Fruit fly (Drosophila melanogaster): ENCODE data around the gene Vps16A.

The Vps16A gene

dm6 chr3R:9220064-9220864, 46.6 kb upstream of the Vps16A start (continued):
- no peak for TF ChIP-seq CG9437 (GFP tag; optimal IDR thresholded peaks at IDR 0.05)
- TF ChIP-seq CG6654 (GFP tag; optimal IDR thresholded peaks at IDR 0.05): no peak
- TF ChIP-seq fd96Cb (tag; optimal IDR thresholded peaks at IDR 0.05): no peak
- TF ChIP-seq CG18011 (GFP tag; optimal IDR thresholded peaks at IDR 0.05): no peak
- peak; percentile 49 for TF ChIP-seq Camta (GFP tag; optimal IDR thresholded peaks at IDR 0.05)
- TF ChIP-seq CG6254 (GFP tag; optimal IDR thresholded peaks at IDR 0.05): peak; percentile 18
- TF ChIP-seq CG13624 (GFP tag; optimal IDR thresholded peaks at IDR 0.05): peak; percentile 5
- TF ChIP-seq aop (GFP tag; IDR thresholded peaks at IDR 0.05): no peak
- TF ChIP-seq mirr (GFP tag; optimal IDR thresholded peaks at IDR 0.05): no peak
- TF ChIP-seq CG12104 (GFP tag; optimal IDR thresholded peaks at IDR 0.05): no peak
- TF ChIP-seq CG12769 (tag; optimal IDR thresholded peaks at IDR 0.05): peak; percentile 40
- no peak for TF ChIP-seq CG16815 (GFP tag; optimal IDR thresholded peaks at IDR 0.05)
- peak; percentile 74 for TF ChIP-seq lilli (GFP tag; optimal IDR thresholded peaks at IDR 0.05)
- peak; percentile 60; the same call in 2 of the 3 replicates for TF ChIP-seq dysf (GFP tag; IDR thresholded peaks at IDR 0.05)
- peak; percentile 31; the same call in 1 of the 3 replicates for TF ChIP-seq Aef1 (GFP tag; IDR thresholded peaks at IDR 0.05)
- TF ChIP-seq CG13296 (GFP tag; optimal IDR thresholded peaks at IDR 0.05): no peak
- no peak for TF ChIP-seq B-H1 (GFP tag; IDR thresholded peaks at IDR 0.05)
- peak; percentile 41 for TF ChIP-seq Xbp1 (GFP tag; optimal IDR thresholded peaks at IDR 0.05)
- TF ChIP-seq bcd (GFP tag; optimal IDR thresholded peaks at IDR 0.05): peak; percentile 25
- no peak for TF ChIP-seq CG1233 (GFP tag; optimal IDR thresholded peaks at IDR 0.05)
- TF ChIP-seq CG9817 (tag; optimal IDR thresholded peaks at IDR 0.05): peak; percentile 5
- TF ChIP-seq Gug (GFP tag; IDR thresholded peaks at IDR 0.05): peak; percentile 32; the same call in 1 of the 4 replicates
- TF ChIP-seq knrl (GFP tag; IDR thresholded peaks at IDR 0.05; ENCODE audit: partially characterized antibody): no peak
- TF ChIP-seq CG3163 (GFP tag; optimal IDR thresholded peaks at IDR 0.05): peak; percentile 87
- TF ChIP-seq CG12155 (GFP tag; optimal IDR thresholded peaks at IDR 0.05): peak; percentile 19
- no peak for TF ChIP-seq jing (GFP tag; optimal IDR thresholded peaks at IDR 0.05)
- TF ChIP-seq CG15514 (GFP tag; optimal IDR thresholded peaks at IDR 0.05): no peak
- peak; percentile 59 for TF ChIP-seq Chrac-16 (GFP tag; optimal IDR thresholded peaks at IDR 0.05)
- no peak for TF ChIP-seq CG12071 (GFP tag; optimal IDR thresholded peaks at IDR 0.05)
- no peak for TF ChIP-seq CG10565 (GFP tag; optimal IDR thresholded peaks at IDR 0.05)
- no peak for TF ChIP-seq CG14965 (GFP tag; optimal IDR thresholded peaks at IDR 0.05; ENCODE audit: borderline replicate concordance)
- TF ChIP-seq ftz-f1 (GFP tag; optimal IDR thresholded peaks at IDR 0.05): peak; percentile 63
- no peak for TF ChIP-seq kah (GFP tag; optimal IDR thresholded peaks at IDR 0.05)
- peak; percentile 41 for TF ChIP-seq grau (tag; optimal IDR thresholded peaks at IDR 0.05)
- TF ChIP-seq en (GFP tag; optimal IDR thresholded peaks at IDR 0.05): peak; percentile 10
- TF ChIP-seq kni (GFP tag; optimal IDR thresholded peaks at IDR 0.05): peak; percentile 57
- TF ChIP-seq Dbx (GFP tag; IDR thresholded peaks at IDR 0.05): peak; percentile 72
- TF ChIP-seq Ets65A (GFP tag): no peak
- TF ChIP-seq CG3065 (GFP tag; optimal IDR thresholded peaks at IDR 0.05): no peak
- no peak for TF ChIP-seq CG10321 (GFP tag; IDR thresholded peaks at IDR 0.05)
- peak; percentile 50 for TF ChIP-seq CG3281 (GFP tag; optimal IDR thresholded peaks at IDR 0.05)
- TF ChIP-seq chm (GFP tag; IDR thresholded peaks at IDR 0.05): no peak
- peak; percentile 12; the same call in 1 of the 2 replicates for TF ChIP-seq Scr (GFP tag; IDR thresholded peaks at IDR 0.05; ENCODE audit: partially characterized antibody)
- TF ChIP-seq ATbp (GFP tag; optimal IDR thresholded peaks at IDR 0.05): no peak
- no peak for TF ChIP-seq GATAe (GFP tag; conservative IDR thresholded peaks at IDR 0.05)
- TF ChIP-seq Doc3 (GFP tag; IDR thresholded peaks at IDR 0.05; ENCODE audit: partially characterized antibody): no peak
- TF ChIP-seq CG15011 (GFP tag; optimal IDR thresholded peaks at IDR 0.05): no peak
- no peak for TF ChIP-seq fru (optimal IDR thresholded peaks at IDR 0.05)
- TF ChIP-seq Sox102F (GFP tag; optimal IDR thresholded peaks at IDR 0.05): peak; percentile 31
